Worm (Caenorhabditis elegans): ENCODE results near the gene nspd-5.

ce11 chrII:4883412-4883811 is 23.3 kb upstream of the nspd-5 start, which contains the start of gene gst-8:
- TF ChIP-seq cog-1 (tag; optimal IDR thresholded peaks at IDR 0.05) (no peak), ref-1 (GFP tag; conservative IDR thresholded peaks at IDR 0.05) (no peak), T22C8.4 (GFP tag; IDR thresholded peaks at IDR 0.05) (no peak), klf-2 (GFP tag; conservative IDR thresholded peaks at IDR 0.05) (no peak), flt-1 (GFP tag; IDR thresholded peaks at IDR 0.05) (no peak)

Data from whole organism, midembryonic.